Worm (Caenorhabditis elegans) whole organism, young adult: Measurements from ENCODE around the gene sri-26.

Experiments used
- B0261.1 ChIP-seq: sonication (generic microtip); optimal IDR thresholded peaks from 2 replicates; lab custom pipeline; 2016; ENCODE audit warnings: mild to moderate bottlenecking, missing genetic modification characterization, moderate library complexity, missing compliant biosample characterization
- D2030.7 ChIP-seq: fragments of 200-800 bp; sonication (Bioruptor generic); IDR thresholded peaks from 2 replicates; pipeline ENCODE4 v1.3.6; 2022; ENCODE audit warnings: missing genetic modification reagents, missing genetic modification characterization, missing compliant biosample characterization
- F22D6.2 ChIP-seq: sonication (generic microtip); optimal IDR thresholded peaks from 2 replicates; lab custom pipeline; 2016; ENCODE audit warnings: mild to moderate bottlenecking, missing genetic modification characterization, missing compliant biosample characterization
- F23B12.7 ChIP-seq: sonication (generic microtip); optimal IDR thresholded peaks from 2 replicates; lab custom pipeline; 2017; ENCODE audit warnings: missing genetic modification characterization, mild to moderate bottlenecking, missing compliant biosample characterization, antibody characterized with exemption, moderate library complexity; ENCODE audit not compliant: insufficient read depth
- F33H1.4 ChIP-seq: fragments of 200-800 bp; sonication (Bioruptor generic); IDR thresholded peaks from 2 replicates; pipeline ENCODE4 v1.3.6; 2022; ENCODE audit warnings: missing genetic modification reagents, missing genetic modification characterization, missing compliant biosample characterization
- F52B5.7 ChIP-seq: sonication (generic microtip); optimal IDR thresholded peaks from 2 replicates; lab custom pipeline; 2016; ENCODE audit warnings: mild to moderate bottlenecking, missing genetic modification characterization, missing compliant biosample characterization
- F57A8.1 ChIP-seq: fragments of 200-800 bp; sonication (Bioruptor generic); optimal IDR thresholded peaks from 2 replicates; lab custom pipeline; 2018; ENCODE audit warnings: mild to moderate bottlenecking, missing genetic modification characterization, moderate library complexity, missing compliant biosample characterization
- K11D2.4 ChIP-seq: fragments of 200-800 bp; sonication (Bioruptor generic); IDR thresholded peaks from 2 replicates; pipeline ENCODE4 v1.3.6; 2022; ENCODE audit warnings: missing genetic modification reagents, missing genetic modification characterization, missing compliant biosample characterization
- Y67H2A.10 ChIP-seq: fragments of 200-800 bp; sonication (Bioruptor generic); conservative IDR thresholded peaks from 2 replicates; pipeline ENCODE4 v1.3.6; 2022; ENCODE audit warnings: missing genetic modification reagents, missing genetic modification characterization, missing compliant biosample characterization
- Y95B8A.8 ChIP-seq: fragments of 200-800 bp; sonication (Bioruptor generic); IDR thresholded peaks from 2 replicates; pipeline ENCODE4 v1.3.6; 2022; ENCODE audit warnings: missing genetic modification reagents, missing genetic modification characterization, missing compliant biosample characterization
- ZK185.1 ChIP-seq: sonication (generic microtip); optimal IDR thresholded peaks from 2 replicates; lab custom pipeline; 2016; ENCODE audit warnings: mild to moderate bottlenecking, missing genetic modification characterization, missing compliant biosample characterization; ENCODE audit not compliant: poor library complexity, severe bottlenecking
- akir-1 ChIP-seq: fragments of 200-800 bp; sonication (Bioruptor generic); optimal IDR thresholded peaks from 2 replicates; lab custom pipeline; 2018; ENCODE audit warnings: mild to moderate bottlenecking, missing genetic modification characterization, moderate library complexity, missing compliant biosample characterization
- aptf-2 ChIP-seq: fragments of 200-800 bp; sonication (Bioruptor generic); conservative IDR thresholded peaks from 2 replicates; pipeline ENCODE4 v1.3.6; 2022; ENCODE audit warnings: missing genetic modification reagents, missing genetic modification characterization, missing compliant biosample characterization
- attf-5 ChIP-seq: fragments of 200-800 bp; sonication (Bioruptor generic); optimal IDR thresholded peaks from 2 replicates; lab custom pipeline; 2018; ENCODE audit warnings: mild to moderate bottlenecking, missing genetic modification characterization, missing compliant biosample characterization
- bed-2 ChIP-seq: fragments of 200-800 bp; sonication (Bioruptor generic); IDR thresholded peaks from 2 replicates; pipeline ENCODE4 v1.3.6; 2022; ENCODE audit warnings: missing genetic modification reagents, missing genetic modification characterization, missing compliant biosample characterization
- cebp-2 ChIP-seq: fragments of 200-800 bp; sonication (Bioruptor generic); IDR thresholded peaks from 2 replicates; pipeline ENCODE4 v1.3.6; 2022; ENCODE audit warnings: missing genetic modification characterization, missing compliant biosample characterization
- ceh-58 ChIP-seq: fragments of 200-800 bp; sonication (Bioruptor generic); IDR thresholded peaks from 2 replicates; pipeline ENCODE4 v1.3.6; 2022; ENCODE audit warnings: missing genetic modification characterization, missing compliant biosample characterization
- die-1 ChIP-seq: sonication (generic microtip); optimal IDR thresholded peaks from 2 replicates; lab custom pipeline; 2016; ENCODE audit warnings: missing genotype, mild to moderate bottlenecking, missing genetic modification characterization, missing compliant biosample characterization
- dpl-1 ChIP-seq: fragments of 150-350 bp; optimal IDR thresholded peaks from 2 replicates; lab custom pipeline; 2014; ENCODE audit warnings: missing biosample characterization, missing genetic modification reagents, missing genetic modification characterization
- egl-18 ChIP-seq: fragments of 200-800 bp; sonication (Bioruptor generic); IDR thresholded peaks from 2 replicates; pipeline ENCODE4 v1.3.6; 2022; ENCODE audit warnings: missing genetic modification reagents, missing genetic modification characterization, missing compliant biosample characterization
- fkh-3 ChIP-seq: sonication (generic microtip); optimal IDR thresholded peaks from 2 replicates; lab custom pipeline; 2016; ENCODE audit warnings: mild to moderate bottlenecking, missing genetic modification characterization, missing compliant biosample characterization
- gei-17 ChIP-seq: fragments of 200-800 bp; sonication (Bioruptor generic); optimal IDR thresholded peaks from 2 replicates; lab custom pipeline; 2018; ENCODE audit warnings: mild to moderate bottlenecking, missing genetic modification characterization, missing compliant biosample characterization
- let-526 ChIP-seq: fragments of 200-800 bp; sonication (Bioruptor generic); IDR thresholded peaks from 2 replicates; pipeline ENCODE4 v1.3.6; 2022; ENCODE audit warnings: missing genetic modification reagents, missing genetic modification characterization, missing compliant biosample characterization
- lin-54 ChIP-seq: fragments of 200-800 bp; sonication (Bioruptor generic); optimal IDR thresholded peaks from 2 replicates; lab custom pipeline; 2018; ENCODE audit warnings: mild to moderate bottlenecking, missing genetic modification characterization, missing compliant biosample characterization
- lsl-1 ChIP-seq: fragments of 200-800 bp; sonication (Bioruptor generic); optimal IDR thresholded peaks from 2 replicates; lab custom pipeline; 2018; ENCODE audit warnings: mild to moderate bottlenecking, missing genetic modification characterization, moderate library complexity, missing compliant biosample characterization
- lsy-27 ChIP-seq: sonication (generic microtip); optimal IDR thresholded peaks from 2 replicates; lab custom pipeline; 2017; ENCODE audit warnings: missing genetic modification characterization, mild to moderate bottlenecking, missing compliant biosample characterization, antibody characterized with exemption, missing genotype, borderline replicate concordance; ENCODE audit not compliant: insufficient read depth
- madf-10 ChIP-seq: sonication (generic microtip); optimal IDR thresholded peaks from 2 replicates; lab custom pipeline; 2016; ENCODE audit warnings: mild to moderate bottlenecking, missing genetic modification characterization, missing compliant biosample characterization
- madf-3 ChIP-seq: fragments of 200-800 bp; sonication (Bioruptor generic); IDR thresholded peaks from 2 replicates; pipeline ENCODE4 v1.3.6; 2022; ENCODE audit warnings: missing genetic modification reagents, missing genetic modification characterization, missing compliant biosample characterization
- mcd-1 ChIP-seq: fragments of 200-800 bp; sonication (Bioruptor generic); IDR thresholded peaks from 2 replicates; pipeline ENCODE4 v1.3.6; 2022; ENCODE audit warnings: missing genetic modification reagents, missing genetic modification characterization, missing compliant biosample characterization
- mel-28 ChIP-seq: sonication (generic microtip); optimal IDR thresholded peaks from 2 replicates; lab custom pipeline; 2016; ENCODE audit warnings: borderline replicate concordance, mild to moderate bottlenecking, missing genetic modification characterization, missing compliant biosample characterization
- mxl-1 ChIP-seq: sonication (generic microtip); optimal IDR thresholded peaks from 2 replicates; lab custom pipeline; 2016; ENCODE audit warnings: missing genetic modification characterization, missing compliant biosample characterization
- nfyb-1 ChIP-seq: fragments of 200-800 bp; sonication (Bioruptor generic); IDR thresholded peaks from 2 replicates; pipeline ENCODE4 v1.3.6; 2022; ENCODE audit warnings: missing genetic modification reagents, missing genetic modification characterization, missing compliant biosample characterization
- nhr-90 ChIP-seq: sonication (generic microtip); optimal IDR thresholded peaks from 2 replicates; lab custom pipeline; 2016; ENCODE audit warnings: missing genotype, mild to moderate bottlenecking, missing genetic modification characterization, missing compliant biosample characterization
- sea-2 ChIP-seq: fragments of 200-800 bp; sonication (Bioruptor generic); IDR thresholded peaks from 2 replicates; pipeline ENCODE4 v1.3.6; 2022; ENCODE audit warnings: missing genetic modification characterization, missing compliant biosample characterization
- sptf-2 ChIP-seq: fragments of 200-800 bp; sonication (Bioruptor generic); optimal IDR thresholded peaks from 2 replicates; lab custom pipeline; 2018; ENCODE audit warnings: mild to moderate bottlenecking, missing genetic modification characterization, missing compliant biosample characterization
- tbp1 ChIP-seq: fragments of 200-800 bp; sonication (Bioruptor generic); optimal IDR thresholded peaks from 2 replicates; lab custom pipeline; 2018; ENCODE audit warnings: mild to moderate bottlenecking, missing genetic modification characterization, missing compliant biosample characterization
- tlf-1 ChIP-seq: fragments of 200-800 bp; sonication (Bioruptor generic); optimal IDR thresholded peaks from 2 replicates; lab custom pipeline; 2018; ENCODE audit warnings: mild to moderate bottlenecking, missing genetic modification characterization, missing compliant biosample characterization
- zfh-2 ChIP-seq: fragments of 200-800 bp; sonication (Bioruptor generic); conservative IDR thresholded peaks from 2 replicates; pipeline ENCODE4 v1.3.6; 2022; ENCODE audit warnings: missing genetic modification reagents, missing genetic modification characterization, missing compliant biosample characterization
- ztf-18 ChIP-seq: sonication (generic microtip); optimal IDR thresholded peaks from 2 replicates; lab custom pipeline; 2016; ENCODE audit warnings: missing genotype, mild to moderate bottlenecking, missing genetic modification characterization, missing compliant biosample characterization

sri-26 gene

ce11 chrV:15193909-15194308, 21.4 kb upstream of the sri-26 start, which contains the start of gene Y75B12B.13:
TSS of gene Y75B12B.13 (minus strand) at chrV:15194009.
- TF ChIP-seq F33H1.4 (no peak), lsl-1 (GFP tag; lab: Kevin White, UChicago) (no peak), mxl-1 (tag; lab: Kevin White, UChicago) (no peak), Y95B8A.8 (no peak), F57A8.1 (GFP tag; lab: Kevin White, UChicago) (no peak), F22D6.2 (tag; lab: Kevin White, UChicago) (no peak), cebp-2 (no peak)
- TF ChIP-seq, all 124 proteins: peak for 0

ce11 chrV:15197955-15198354, 17.3 kb upstream of the sri-26 start, which contains the start of gene srw-1:
TSS of gene srw-1 (plus strand) at chrV:15198255.
- TF ChIP-seq zfh-2 (GFP tag; lab: Robert Waterston, UW): no peak
- no peak for TF ChIP-seq madf-3 (GFP tag; lab: Robert Waterston, UW)
- no peak for TF ChIP-seq mcd-1 (GFP tag; lab: Robert Waterston, UW)
- no peak for TF ChIP-seq lsl-1 (GFP tag; lab: Kevin White, UChicago)
- no peak for TF ChIP-seq Y95B8A.8
- no peak for TF ChIP-seq madf-10 (tag; lab: Kevin White, UChicago)
- TF ChIP-seq attf-5 (GFP tag; lab: Kevin White, UChicago): no peak
- no peak for TF ChIP-seq nhr-90 (tag; lab: Kevin White, UChicago)
- no peak for TF ChIP-seq F23B12.7 (tag; lab: Kevin White, UChicago)
- TF ChIP-seq lsy-27 (tag; lab: Kevin White, UChicago): no peak
- TF ChIP-seq tbp1 (GFP tag; lab: Kevin White, UChicago): no peak
- no peak for TF ChIP-seq nfyb-1
- no peak for TF ChIP-seq die-1
- no peak for TF ChIP-seq egl-18 (GFP tag; lab: Robert Waterston, UW)
- TF ChIP-seq F52B5.7 (tag; lab: Kevin White, UChicago): no peak
- TF ChIP-seq sptf-2 (GFP tag; lab: Kevin White, UChicago): no peak
- no peak for TF ChIP-seq K11D2.4 (GFP tag; lab: Robert Waterston, UW)
- no peak for TF ChIP-seq B0261.1
- TF ChIP-seq dpl-1 (GFP tag; lab: Kevin White, UChicago): no peak
- no peak for TF ChIP-seq Y67H2A.10 (GFP tag; lab: Robert Waterston, UW)

- no peak for TF ChIP-seq akir-1 (GFP tag; lab: Kevin White, UChicago)
- TF ChIP-seq ceh-58 (GFP tag; lab: Robert Waterston, UW): no peak
- no peak for TF ChIP-seq ZK185.1
- TF ChIP-seq B0261.1: no peak
- TF ChIP-seq tlf-1 (GFP tag; lab: Kevin White, UChicago): no peak
- TF ChIP-seq ztf-18 (tag; lab: Kevin White, UChicago): no peak
- TF ChIP-seq lsy-27 (tag; lab: Kevin White, UChicago): no peak
- no peak for TF ChIP-seq sea-2 (GFP tag; lab: Robert Waterston, UW)
- TF ChIP-seq mel-28 (tag; lab: Kevin White, UChicago): no peak
- no peak for TF ChIP-seq lin-54 (GFP tag; lab: Kevin White, UChicago)
- TF ChIP-seq gei-17 (GFP tag; lab: Kevin White, UChicago): no peak
- no peak for TF ChIP-seq aptf-2 (GFP tag; lab: Robert Waterston, UW)
- no peak for TF ChIP-seq madf-3 (GFP tag; lab: Robert Waterston, UW)
- no peak for TF ChIP-seq bed-2
- no peak for TF ChIP-seq F23B12.7 (tag; lab: Kevin White, UChicago)
- TF ChIP-seq fkh-3 (tag; lab: Kevin White, UChicago): no peak
- no peak for TF ChIP-seq D2030.7 (GFP tag; lab: Robert Waterston, UW)
- no peak for TF ChIP-seq Y67H2A.10 (GFP tag; lab: Robert Waterston, UW)
- TF ChIP-seq let-526: no peak
- TF ChIP-seq zfh-2 (GFP tag; lab: Robert Waterston, UW): no peak
Measured at ce11 chrV:15199768-15200167, 15.5 kb upstream of the sri-26 start, which contains the start of gene Y75B12B.10. TSS of gene Y75B12B.10 (plus strand) at chrV:15200068.
